Fruit fly (Drosophila melanogaster) whole organism, embryonic: ENCODE measurements around the gene CG15536.

Experiments
- Bdp1 ChIP-seq: fragments of 200-800 bp; sonication (Bioruptor generic); optimal IDR thresholded peaks from 3 replicates; lab custom pipeline; 2016; ENCODE audit warnings: missing biosample characterization, missing genetic modification characterization
- CG10274 ChIP-seq: fragments of 200-800 bp; sonication (Bioruptor generic); optimal IDR thresholded peaks from 3 replicates; lab custom pipeline; 2017; ENCODE audit warnings: missing biosample characterization, mild to moderate bottlenecking, missing genetic modification characterization
- CG10654 ChIP-seq: fragments of 200-800 bp; sonication (Bioruptor generic); optimal IDR thresholded peaks from 2 replicates; lab custom pipeline; 2016; ENCODE audit warnings: missing biosample characterization, missing genetic modification characterization
- CG11504 ChIP-seq: fragments of 200-800 bp; sonication (Bioruptor generic); optimal IDR thresholded peaks from 3 replicates; lab custom pipeline; 2019; ENCODE audit warnings: missing biosample characterization, mild to moderate bottlenecking, missing genetic modification characterization, moderate library complexity
- CG13775 ChIP-seq: fragments of 200-800 bp; sonication (Bioruptor generic); optimal IDR thresholded peaks from 3 replicates; lab custom pipeline; 2017; ENCODE audit warnings: missing biosample characterization, mild to moderate bottlenecking, missing genetic modification characterization
- CG13894 ChIP-seq: fragments of 200-800 bp; sonication (Bioruptor generic); optimal IDR thresholded peaks from 3 replicates; lab custom pipeline; 2018; ENCODE audit warnings: missing biosample characterization, mild to moderate bottlenecking, missing genetic modification characterization, moderate library complexity
- CG15011 ChIP-seq: fragments of 200-800 bp; sonication (Bioruptor generic); optimal IDR thresholded peaks from 3 replicates; lab custom pipeline; 2018; ENCODE audit warnings: missing biosample characterization, mild to moderate bottlenecking, missing genetic modification characterization
- CG15514 ChIP-seq: fragments of 200-800 bp; sonication (Bioruptor generic); optimal IDR thresholded peaks from 3 replicates; lab custom pipeline; 2017; ENCODE audit warnings: missing biosample characterization, missing genetic modification characterization, mild to moderate bottlenecking, moderate library complexity, missing genetic modification reagents
- CG17328 ChIP-seq: fragments of 200-800 bp; sonication (Bioruptor generic); IDR thresholded peaks from 2 replicates; pipeline ENCODE4 v1.3.6; 2022; ENCODE audit warnings: missing biosample characterization, missing genetic modification characterization
- CG17361 ChIP-seq: fragments of 200-800 bp; sonication (Bioruptor generic); IDR thresholded peaks from 3 replicates; pipeline ENCODE4 v1.3.6; 2022; ENCODE audit warnings: missing biosample characterization, missing genetic modification characterization
- CG1792 ChIP-seq: fragments of 200-800 bp; sonication (Bioruptor generic); optimal IDR thresholded peaks from 2 replicates; lab custom pipeline; 2016; ENCODE audit warnings: missing biosample characterization, missing genetic modification characterization
- CG4854 ChIP-seq: fragments of 200-800 bp; sonication (Bioruptor generic); optimal IDR thresholded peaks from 2 replicates; lab custom pipeline; 2016; ENCODE audit warnings: missing biosample characterization, missing genetic modification characterization, inconsistent platforms
- CG6175 ChIP-seq: fragments of 200-800 bp; sonication (Bioruptor generic); IDR thresholded peaks from 3 replicates; pipeline ENCODE4 v1.3.6; 2022; ENCODE audit warnings: missing biosample characterization, missing genetic modification characterization
- CG7357 ChIP-seq: fragments of 200-800 bp; sonication (Bioruptor generic); IDR thresholded peaks from 3 replicates; pipeline ENCODE4 v1.3.6; 2022; ENCODE audit warnings: missing biosample characterization, missing genetic modification characterization
- CG8290 ChIP-seq, 3 experiments: fragments of 200-800 bp; sonication (Bioruptor generic); optimal IDR thresholded peaks; 2 replicates each; lab custom pipeline; 2016 to 2019; ENCODE audit warnings: missing biosample characterization in 3 of 3, missing genetic modification characterization in 3 of 3, mild to moderate bottlenecking in 2 of 3, moderate library complexity in 1 of 3
- CG8924 ChIP-seq: fragments of 200-800 bp; optimal IDR thresholded peaks from 3 replicates; lab custom pipeline; 2019; ENCODE audit warnings: missing biosample characterization, mild to moderate bottlenecking, missing genetic modification characterization, moderate library complexity
- CG8944 ChIP-seq: fragments of 200-800 bp; sonication (Bioruptor generic); optimal IDR thresholded peaks from 3 replicates; lab custom pipeline; 2016; ENCODE audit warnings: missing biosample characterization, missing genetic modification characterization
- Dbx ChIP-seq: fragments of 200-800 bp; sonication (Bioruptor generic); IDR thresholded peaks from 3 replicates; pipeline ENCODE4 v1.3.6; 2022; ENCODE audit warnings: missing biosample characterization, missing genetic modification characterization
- Dfd ChIP-seq, 2 experiments: fragments of >200 bp; optimal IDR thresholded peaks; 2 replicates each; lab custom pipeline; 2017; ENCODE audit warnings: missing biosample characterization in 2 of 2, missing genetic modification characterization in 2 of 2
- Gug ChIP-seq: fragments of 200-800 bp; sonication (Bioruptor generic); IDR thresholded peaks from 4 replicates; pipeline ENCODE4 v1.3.6; 2022; ENCODE audit warnings: missing biosample characterization, missing genetic modification characterization
- H2.0 ChIP-seq: fragments of 200-800 bp; sonication (Bioruptor generic); IDR thresholded peaks from 2 replicates; pipeline ENCODE4 v1.3.6; 2022; ENCODE audit warnings: missing biosample characterization, missing genetic modification characterization
- HLH3B ChIP-seq: fragments of 200-800 bp; sonication (Bioruptor generic); IDR thresholded peaks from 2 replicates; pipeline ENCODE4 v1.3.6; 2022; ENCODE audit warnings: missing biosample characterization, missing genetic modification characterization
- HmgZ ChIP-seq: fragments of 200-800 bp; sonication (Bioruptor generic); optimal IDR thresholded peaks from 2 replicates; lab custom pipeline; 2018; ENCODE audit warnings: missing biosample characterization, mild to moderate bottlenecking, missing genetic modification characterization
- Hmr ChIP-seq: fragments of 200-800 bp; sonication (Bioruptor generic); optimal IDR thresholded peaks from 3 replicates; lab custom pipeline; 2017; ENCODE audit warnings: mild to moderate bottlenecking, missing biosample characterization, missing genetic modification reagents, missing genetic modification characterization
- Hr78 ChIP-seq, 2 experiments: fragments of 200-800 bp in 1 of 2; fragments of >200 bp in 1 of 2; sonication (Bioruptor generic) in 1 of 2; optimal IDR thresholded peaks; 2 replicates each; lab custom pipeline; 2017 to 2019; ENCODE audit warnings: missing biosample characterization in 2 of 2, missing genetic modification characterization in 2 of 2, mild to moderate bottlenecking in 1 of 2, moderate library complexity in 1 of 2
- Med ChIP-seq: fragments of 200-800 bp; sonication (Bioruptor generic); peaks from one replicate; lab custom pipeline; 2016; ENCODE audit warnings: missing biosample characterization, missing genetic modification characterization, mild to moderate bottlenecking, inconsistent platforms, moderate library complexity
- Neu2 ChIP-seq: fragments of 200-800 bp; sonication (Bioruptor generic); optimal IDR thresholded peaks from 3 replicates; lab custom pipeline; 2016; ENCODE audit warnings: missing biosample characterization, missing genetic modification characterization, borderline replicate concordance
- NfI ChIP-seq: fragments of 200-800 bp; sonication (Bioruptor generic); optimal IDR thresholded peaks from 3 replicates; lab custom pipeline; 2018; ENCODE audit warnings: missing biosample characterization, mild to moderate bottlenecking, missing genetic modification characterization, moderate library complexity
- Stat92E ChIP-seq, 3 experiments: fragments of >200 bp in 2 of 3; fragments of 200-800 bp in 1 of 3; sonication (Bioruptor generic) in 1 of 3; optimal IDR thresholded peaks; 2 replicates each; lab custom pipeline; 2017 to 2019; ENCODE audit warnings: missing biosample characterization in 3 of 3, missing genetic modification characterization in 3 of 3, mild to moderate bottlenecking in 1 of 3, moderate library complexity in 1 of 3
- YL-1 ChIP-seq: fragments of 200-800 bp; sonication (Bioruptor generic); optimal IDR thresholded peaks from 3 replicates; lab custom pipeline; 2017; ENCODE audit warnings: missing biosample characterization, mild to moderate bottlenecking, missing genetic modification characterization
- ab ChIP-seq: fragments of 200-800 bp; sonication (Bioruptor generic); optimal IDR thresholded peaks from 2 replicates; lab custom pipeline; 2016; ENCODE audit warnings: missing biosample characterization, missing genetic modification characterization
- abd-A ChIP-seq: fragments of 200-800 bp; sonication (Bioruptor generic); optimal IDR thresholded peaks from 3 replicates; lab custom pipeline; 2019; ENCODE audit warnings: missing biosample characterization, mild to moderate bottlenecking, missing genetic modification characterization, moderate library complexity
- bab2 ChIP-seq: fragments of 200-800 bp; sonication (Bioruptor generic); optimal IDR thresholded peaks from 2 replicates; lab custom pipeline; 2016; ENCODE audit warnings: missing biosample characterization, missing genetic modification characterization
- corto ChIP-seq: fragments of 200-800 bp; sonication (Bioruptor generic); optimal IDR thresholded peaks from 2 replicates; lab custom pipeline; 2016; ENCODE audit warnings: missing biosample characterization, mild to moderate bottlenecking, missing genetic modification characterization, moderate library complexity
- hkb ChIP-seq, 2 experiments: fragments of 200-800 bp in 1 of 2; fragments of >200 bp in 1 of 2; sonication (Bioruptor generic) in 1 of 2; IDR thresholded peaks in 1 of 2; optimal IDR thresholded peaks in 1 of 2; 2 replicates each; pipeline versions ENCODE4 v1.3.6 to Lab custom; 2017 to 2022; ENCODE audit warnings: missing biosample characterization in 1 of 2, missing genetic modification characterization in 1 of 2
- lmd ChIP-seq: fragments of 200-800 bp; sonication (Bioruptor generic); IDR thresholded peaks from 2 replicates; pipeline ENCODE4 v1.3.6; 2022; ENCODE audit warnings: missing biosample characterization, missing genetic modification characterization
- nau ChIP-seq: fragments of 200-800 bp; sonication (Bioruptor generic); optimal IDR thresholded peaks from 3 replicates; lab custom pipeline; 2017; ENCODE audit warnings: missing biosample characterization, mild to moderate bottlenecking, missing genetic modification characterization, missing genetic modification reagents
- nom ChIP-seq: fragments of 200-800 bp; sonication (Bioruptor generic); optimal IDR thresholded peaks from 2 replicates; lab custom pipeline; 2017; ENCODE audit warnings: missing biosample characterization, missing genetic modification characterization, mild to moderate bottlenecking, moderate library complexity, missing genetic modification reagents
- p53 ChIP-seq: fragments of 200-800 bp; sonication (Bioruptor generic); optimal IDR thresholded peaks from 2 replicates; lab custom pipeline; 2016; ENCODE audit warnings: missing biosample characterization, missing genetic modification characterization
- pb ChIP-seq: fragments of 200-800 bp; sonication (Bioruptor generic); optimal IDR thresholded peaks from 3 replicates; lab custom pipeline; 2016; ENCODE audit warnings: missing biosample characterization, missing genetic modification characterization
- pzg ChIP-seq: fragments of 200-800 bp; sonication (Bioruptor generic); optimal IDR thresholded peaks from 3 replicates; lab custom pipeline; 2018; ENCODE audit warnings: missing biosample characterization, mild to moderate bottlenecking, missing genetic modification characterization, moderate library complexity
- slbo ChIP-seq: fragments of 200-800 bp; sonication (Bioruptor generic); IDR thresholded peaks from 2 replicates; pipeline ENCODE4 v1.3.6; 2022; ENCODE audit warnings: missing biosample characterization, missing genetic modification characterization
- so ChIP-seq: fragments of 200-800 bp; sonication (Bioruptor generic); IDR thresholded peaks from 3 replicates; pipeline ENCODE4 v1.3.6; 2022; ENCODE audit warnings: missing biosample characterization, missing genetic modification characterization
- stc ChIP-seq: fragments of 200-800 bp; sonication (Bioruptor generic); IDR thresholded peaks from 2 replicates; pipeline ENCODE4 v1.3.6; 2022; ENCODE audit warnings: missing biosample characterization, missing genetic modification characterization
- ttk ChIP-seq: fragments of 200-800 bp; sonication (Bioruptor generic); IDR thresholded peaks from 2 replicates; pipeline ENCODE4 v2.1.2; 2022; ENCODE audit warnings: missing biosample characterization, missing genetic modification characterization
- vnd ChIP-seq: fragments of 200-800 bp; sonication (Bioruptor generic); IDR thresholded peaks from 3 replicates; pipeline ENCODE4 v1.3.6; 2022; ENCODE audit warnings: missing biosample characterization, missing genetic modification characterization; ENCODE audit not compliant: partially characterized antibody
- wor ChIP-seq: fragments of 200-800 bp; sonication (Bioruptor generic); IDR thresholded peaks from 2 replicates; pipeline ENCODE4 v1.3.6; 2022; ENCODE audit warnings: missing biosample characterization, missing genetic modification characterization
- yki ChIP-seq: fragments of >200 bp; optimal IDR thresholded peaks from 3 replicates; lab custom pipeline; 2018
- z ChIP-seq: fragments of 200-800 bp; sonication (Bioruptor generic); IDR thresholded peaks from 3 replicates; pipeline ENCODE4 v1.3.6; 2022; ENCODE audit warnings: missing biosample characterization, missing genetic modification characterization

Gene CG15536

DNA sequence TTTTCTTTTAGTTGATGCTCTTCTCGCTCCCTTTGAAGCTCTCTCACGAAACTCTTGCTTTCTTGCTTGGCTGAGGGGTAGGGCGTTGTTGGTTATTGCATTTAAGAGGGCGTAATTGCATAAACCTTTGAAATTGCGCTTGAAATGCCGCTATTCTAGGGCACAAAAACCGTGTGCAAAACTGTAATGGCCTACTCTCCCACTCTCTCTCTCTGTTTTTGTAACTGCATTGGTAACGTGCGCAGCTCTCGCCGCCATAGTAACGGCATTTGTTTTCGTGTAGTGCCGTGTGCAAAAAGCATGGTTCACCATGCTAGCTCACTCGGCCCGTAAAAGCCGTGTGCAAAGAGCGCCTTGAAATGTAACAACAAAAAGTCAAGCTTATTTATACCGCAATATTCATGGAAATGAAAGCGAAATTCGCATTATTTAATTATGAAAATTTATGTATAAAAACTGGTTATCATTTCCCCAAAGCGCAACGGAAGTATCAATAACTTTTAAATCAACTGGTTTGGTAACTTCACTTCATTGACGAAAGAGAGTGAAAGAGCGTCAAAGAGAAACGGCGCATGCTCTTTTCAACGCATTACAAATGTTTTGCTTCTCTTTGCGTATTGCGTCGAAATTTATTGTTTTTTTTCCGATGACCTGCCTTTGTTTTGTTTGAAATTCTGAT, 38.1 kb downstream of the CG15536 start (continued):
- TF ChIP-seq Neu2 (GFP tag; lab: Kevin White, UChicago) (no peak), ttk (GFP tag; lab: Robert Waterston, UW) (no peak), H2.0 (no peak), Hr78 (GFP tag; optimal IDR thresholded peaks at IDR 0.05; lab: Kevin White, UChicago) (peak in 1 of 2 experiments; percentile 5), CG15011 (GFP tag; lab: Kevin White, UChicago) (no peak), nau (GFP tag; lab: Kevin White, UChicago) (no peak), stc (GFP tag; lab: Robert Waterston, UW) (no peak; the same call in 1 of the 2 replicates), pb (no peak), Hmr (GFP tag; lab: Kevin White, UChicago) (no peak), HmgZ (tag; lab: Kevin White, UChicago) (peak; percentile 23), CG4854 (GFP tag; lab: Kevin White, UChicago) (no peak), abd-A (no peak), HLH3B (GFP tag; lab: Robert Waterston, UW) (no peak), so (GFP tag; lab: Robert Waterston, UW) (peak; percentile 16; the same call in 1 of the 3 replicates), CG6175 (GFP tag; lab: Robert Waterston, UW) (no peak), CG7357 (GFP tag; lab: Robert Waterston, UW) (no peak), Bdp1 (no peak), NfI (GFP tag; lab: Kevin White, UChicago) (no peak), Dfd (GFP tag; optimal IDR thresholded peaks at IDR 0.05; lab: Kevin White, UChicago) (no peak), CG10274 (GFP tag; lab: Kevin White, UChicago) (no peak), CG8290 (GFP tag; optimal IDR thresholded peaks at IDR 0.05; lab: Kevin White, UChicago) (no peak), CG8290 (tag; optimal IDR thresholded peaks at IDR 0.05; lab: Kevin White, UChicago) (peak in 1 of 2 experiments; percentile 26), lmd (GFP tag; lab: Robert Waterston, UW) (no peak), CG8944 (GFP tag; lab: Kevin White, UChicago) (no peak), wor (GFP tag; lab: Robert Waterston, UW) (no peak), CG17328 (GFP tag; lab: Robert Waterston, UW) (no peak), Gug (GFP tag; lab: Robert Waterston, UW) (no peak), YL-1 (GFP tag; lab: Kevin White, UChicago) (peak; percentile 14), p53 (GFP tag; lab: Kevin White, UChicago) (no peak), CG11504 (no peak), hkb (optimal IDR thresholded peaks at IDR 0.05; lab: Kevin White, UChicago) (no peak), hkb (GFP tag; IDR thresholded peaks at IDR 0.05; lab: Robert Waterston, UW) (no peak), CG17361 (GFP tag; lab: Robert Waterston, UW) (no peak), CG15514 (GFP tag; lab: Kevin White, UChicago) (peak; percentile 15), nom (GFP tag; lab: Kevin White, UChicago) (peak; percentile 57), CG1792 (GFP tag; lab: Kevin White, UChicago) (no peak), CG8924 (tag; lab: Kevin White, UChicago) (peak; percentile 0), vnd (GFP tag; lab: Robert Waterston, UW) (no peak), CG10654 (no peak), bab2 (GFP tag; lab: Kevin White, UChicago) (no peak), pzg (no peak), CG13894 (tag; lab: Kevin White, UChicago) (no peak), Stat92E (GFP tag; optimal IDR thresholded peaks at IDR 0.05; lab: Kevin White, UChicago) (no peak), yki (lab: Kevin White, UChicago) (peak; percentile 28), Med (GFP tag; lab: Kevin White, UChicago) (peak; percentile 61), Dbx (GFP tag; lab: Robert Waterston, UW) (peak; percentile 39; the same call in 1 of the 3 replicates), z (no peak), ab (GFP tag; lab: Kevin White, UChicago) (no peak), corto (GFP tag; lab: Kevin White, UChicago) (no peak), CG13775 (no peak), slbo (no peak)
